Fruit fly (Drosophila melanogaster) whole organism, embryonic: ENCODE data around the gene CG9467.

Experiments used
- BEAF-32 ChIP-seq: fragments of 200-800 bp; sonication (Bioruptor generic); optimal IDR thresholded peaks from 3 replicates; lab custom pipeline; 2017; ENCODE audit warnings: missing biosample characterization, missing genetic modification characterization, mild to moderate bottlenecking, moderate library complexity, missing genetic modification reagents
- pan ChIP-seq, 4 experiments: fragments of >200 bp in 3 of 4; fragments of 200-800 bp in 1 of 4; sonication (Bioruptor generic) in 1 of 4; optimal IDR thresholded peaks in 3 of 4; IDR thresholded peaks in 1 of 4; 2 replicates each; pipeline versions ENCODE4 v1.3.6 to Lab custom; 2017 to 2022; ENCODE audit warnings: missing biosample characterization in 2 of 4, missing genetic modification characterization in 2 of 4, mixed read lengths in 1 of 4

CG9467 gene

dm6 chr3R:9747875-9747899, 53.1 kb downstream of the CG9467 start, which contains the start of gene PpD3:
TSS of gene PpD3 (plus strand) at chr3R:9747875.
- TF ChIP-seq BEAF-32 = peak; percentile 42
- TF ChIP-seq pan (optimal IDR thresholded peaks at IDR 0.05; lab: Kevin White, UChicago) = no peak
- no peak for TF ChIP-seq pan (GFP tag; optimal IDR thresholded peaks at IDR 0.05 in 1 of 2, IDR thresholded peaks at IDR 0.05 in 1 of 2)
